Fruit fly (Drosophila melanogaster) whole organism, embryonic: ENCODE measurements around the gene Spc105R.
A peak's percentile ranks its signal among the peaks of the same experiment; 100 is the strongest.

Experiments used
- Abd-B ChIP-seq: fragments of 200-800 bp; sonication (Bioruptor generic); optimal IDR thresholded peaks from 2 replicates; lab custom pipeline; 2018; ENCODE audit warnings: missing biosample characterization, mild to moderate bottlenecking, missing genetic modification characterization, moderate library complexity
- Asciz ChIP-seq: fragments of 200-800 bp; sonication (Bioruptor generic); optimal IDR thresholded peaks from 2 replicates; lab custom pipeline; 2017; ENCODE audit warnings: missing biosample characterization, mild to moderate bottlenecking, missing genetic modification characterization, missing genetic modification reagents
- Bteb2 ChIP-seq: fragments of 200-800 bp; sonication (Bioruptor generic); optimal IDR thresholded peaks from 2 replicates; lab custom pipeline; 2016; ENCODE audit warnings: missing biosample characterization, missing genetic modification characterization
- CG11696 ChIP-seq: fragments of 200-800 bp; sonication (Bioruptor generic); IDR thresholded peaks from 2 replicates; pipeline ENCODE4 v1.3.6; 2022; ENCODE audit warnings: missing biosample characterization, missing genetic modification characterization
- CG12104 ChIP-seq: fragments of 200-800 bp; sonication (Bioruptor generic); optimal IDR thresholded peaks from 3 replicates; lab custom pipeline; 2016; ENCODE audit warnings: missing biosample characterization, missing genetic modification characterization
- CG14441 ChIP-seq: fragments of 200-800 bp; sonication (Bioruptor generic); IDR thresholded peaks from 2 replicates; pipeline ENCODE4 v1.3.6; 2022; ENCODE audit warnings: missing biosample characterization, missing genetic modification characterization
- CG16813 ChIP-seq: fragments of 200-800 bp; sonication (Bioruptor generic); IDR thresholded peaks from 3 replicates; pipeline ENCODE4 v1.3.6; 2022; ENCODE audit warnings: missing biosample characterization, missing genetic modification characterization; ENCODE audit not compliant: partially characterized antibody
- CG30020 ChIP-seq: fragments of 200-800 bp; optimal IDR thresholded peaks from 2 replicates; lab custom pipeline; 2019; ENCODE audit warnings: missing biosample characterization, mild to moderate bottlenecking, missing genetic modification characterization, moderate library complexity
- CG3065 ChIP-seq: fragments of 200-800 bp; sonication (Bioruptor generic); optimal IDR thresholded peaks from 2 replicates; lab custom pipeline; 2016; ENCODE audit warnings: missing biosample characterization, missing genetic modification characterization
- CG3163 ChIP-seq: fragments of 200-800 bp; sonication (Bioruptor generic); optimal IDR thresholded peaks from 3 replicates; lab custom pipeline; 2016; ENCODE audit warnings: missing biosample characterization, missing genetic modification characterization
- CG3838 ChIP-seq: fragments of 200-800 bp; sonication (Bioruptor generic); optimal IDR thresholded peaks from 3 replicates; lab custom pipeline; 2016; ENCODE audit warnings: missing biosample characterization, missing genetic modification characterization
- CG5180 ChIP-seq: fragments of 200-800 bp; sonication (Bioruptor generic); optimal IDR thresholded peaks from 3 replicates; lab custom pipeline; 2017; ENCODE audit warnings: missing biosample characterization, missing genetic modification characterization, mild to moderate bottlenecking, moderate library complexity, missing genetic modification reagents
- CG6854 ChIP-seq: fragments of 200-800 bp; sonication (Bioruptor generic); optimal IDR thresholded peaks from 3 replicates; lab custom pipeline; 2017; ENCODE audit warnings: missing biosample characterization, mild to moderate bottlenecking, missing genetic modification characterization
- CG7357 ChIP-seq: fragments of 200-800 bp; sonication (Bioruptor generic); IDR thresholded peaks from 3 replicates; pipeline ENCODE4 v1.3.6; 2022; ENCODE audit warnings: missing biosample characterization, missing genetic modification characterization
- CG8359 ChIP-seq: fragments of 200-800 bp; sonication (Bioruptor generic); optimal IDR thresholded peaks from 2 replicates; lab custom pipeline; 2017; ENCODE audit warnings: missing biosample characterization, mild to moderate bottlenecking, missing genetic modification characterization, borderline replicate concordance
- CG9876 ChIP-seq: fragments of 200-800 bp; sonication (Bioruptor generic); optimal IDR thresholded peaks from 2 replicates; lab custom pipeline; 2016; ENCODE audit warnings: missing biosample characterization, missing genetic modification characterization
- Doc2 ChIP-seq: fragments of 200-800 bp; sonication (Bioruptor generic); IDR thresholded peaks from 2 replicates; pipeline ENCODE4 v1.3.6; 2022; ENCODE audit warnings: missing biosample characterization, missing genetic modification characterization
- Elba2 ChIP-seq: fragments of 200-800 bp; sonication (Bioruptor generic); optimal IDR thresholded peaks from 3 replicates; lab custom pipeline; 2016; ENCODE audit warnings: missing biosample characterization, missing genetic modification characterization
- HLHmδ ChIP-seq: fragments of 200-800 bp; sonication (Bioruptor generic); optimal IDR thresholded peaks from 2 replicates; lab custom pipeline; 2018; ENCODE audit warnings: missing biosample characterization, mild to moderate bottlenecking, missing genetic modification characterization, moderate library complexity
- HmgD ChIP-seq: fragments of 200-800 bp; sonication (Bioruptor generic); optimal IDR thresholded peaks from 3 replicates; lab custom pipeline; 2016; ENCODE audit warnings: missing biosample characterization, missing genetic modification characterization
- Hr51 ChIP-seq, 2 experiments: fragments of 200-800 bp; sonication (Bioruptor generic); optimal IDR thresholded peaks; 2 replicates in 1 of 2; 3 replicates in 1 of 2; lab custom pipeline; 2016 to 2018; ENCODE audit warnings: missing biosample characterization in 2 of 2, missing genetic modification characterization in 2 of 2, mild to moderate bottlenecking in 1 of 2, moderate library complexity in 1 of 2
- Max ChIP-seq: fragments of 200-800 bp; sonication (Bioruptor generic); optimal IDR thresholded peaks from 2 replicates; lab custom pipeline; 2016; ENCODE audit warnings: missing biosample characterization, mild to moderate bottlenecking, missing genetic modification characterization
- Mes4 ChIP-seq: fragments of 200-800 bp; sonication (Bioruptor generic); optimal IDR thresholded peaks from 2 replicates; lab custom pipeline; 2016; ENCODE audit warnings: missing biosample characterization, missing genetic modification characterization
- NfI ChIP-seq: fragments of 200-800 bp; sonication (Bioruptor generic); optimal IDR thresholded peaks from 3 replicates; lab custom pipeline; 2018; ENCODE audit warnings: missing biosample characterization, mild to moderate bottlenecking, missing genetic modification characterization, moderate library complexity
- Tbp ChIP-seq: fragments of >200 bp; optimal IDR thresholded peaks from 2 replicates; lab custom pipeline; 2018; ENCODE audit warnings: missing biosample characterization, missing genetic modification characterization
- Trl ChIP-seq, 3 experiments: fragments of >200 bp in 2 of 3; fragments of 200-800 bp in 1 of 3; sonication (Bioruptor generic) in 1 of 3; optimal IDR thresholded peaks; 2 replicates in 1 of 3; 3 replicates in 2 of 3; lab custom pipeline; 2016 to 2017; ENCODE audit warnings: missing biosample characterization in 1 of 3, missing genetic modification characterization in 1 of 3
- Xrp1 ChIP-seq: fragments of 200-800 bp; sonication (Bioruptor generic); IDR thresholded peaks from 2 replicates; pipeline ENCODE4 v1.3.6; 2022; ENCODE audit warnings: missing biosample characterization, missing genetic modification characterization
- YL-1 ChIP-seq: fragments of 200-800 bp; sonication (Bioruptor generic); optimal IDR thresholded peaks from 3 replicates; lab custom pipeline; 2017; ENCODE audit warnings: missing biosample characterization, mild to moderate bottlenecking, missing genetic modification characterization
- ato ChIP-seq: fragments of 200-800 bp; sonication (Bioruptor generic); IDR thresholded peaks from 2 replicates; pipeline ENCODE4 v1.3.6; 2022; ENCODE audit warnings: missing biosample characterization, missing genetic modification characterization; ENCODE audit not compliant: partially characterized antibody
- bbx ChIP-seq: fragments of 200-800 bp; sonication (Bioruptor generic); IDR thresholded peaks from 2 replicates; pipeline ENCODE4 v1.3.6; 2022; ENCODE audit warnings: missing biosample characterization, missing genetic modification characterization; ENCODE audit not compliant: partially characterized antibody
- chif ChIP-seq, 2 experiments: fragments of 200-800 bp; sonication (Bioruptor generic); optimal IDR thresholded peaks; 3 replicates each; lab custom pipeline; 2016; ENCODE audit warnings: missing biosample characterization in 2 of 2, missing genetic modification characterization in 2 of 2
- crc ChIP-seq: fragments of 200-800 bp; sonication (Bioruptor generic); optimal IDR thresholded peaks from 2 replicates; lab custom pipeline; 2016; ENCODE audit warnings: missing biosample characterization, missing genetic modification characterization
- dan ChIP-seq: fragments of 200-800 bp; sonication (Bioruptor generic); IDR thresholded peaks from 2 replicates; pipeline ENCODE4 v1.3.6; 2022; ENCODE audit warnings: missing biosample characterization, missing genetic modification characterization
- dimm ChIP-seq: fragments of 200-800 bp; sonication (Bioruptor generic); IDR thresholded peaks from 2 replicates; pipeline ENCODE4 v1.3.6; 2022; ENCODE audit warnings: missing biosample characterization, missing genetic modification characterization
- gcm ChIP-seq: fragments of 200-800 bp; sonication (Bioruptor generic); optimal IDR thresholded peaks from 2 replicates; lab custom pipeline; 2019; ENCODE audit warnings: missing biosample characterization, mild to moderate bottlenecking, missing genetic modification characterization, moderate library complexity
- hb ChIP-seq: fragments of 200-800 bp; sonication (Bioruptor generic); IDR thresholded peaks from 3 replicates; pipeline ENCODE4 v1.3.6; 2022; ENCODE audit warnings: missing biosample characterization, missing genetic modification characterization; ENCODE audit not compliant: partially characterized antibody
- jigr1 ChIP-seq: fragments of 200-800 bp; sonication (Bioruptor generic); IDR thresholded peaks from 3 replicates; pipeline ENCODE4 v1.3.6; 2022; ENCODE audit warnings: missing biosample characterization, missing genetic modification characterization
- klu ChIP-seq: fragments of 200-800 bp; sonication (Bioruptor generic); IDR thresholded peaks from 2 replicates; pipeline ENCODE4 v1.3.6; 2022; ENCODE audit warnings: missing biosample characterization, missing genetic modification characterization
- lab ChIP-seq: fragments of 200-800 bp; sonication (Bioruptor generic); optimal IDR thresholded peaks from 3 replicates; lab custom pipeline; 2017; ENCODE audit warnings: missing biosample characterization, missing genetic modification characterization, mild to moderate bottlenecking, moderate library complexity, missing genetic modification reagents
- maf-S ChIP-seq: fragments of 200-800 bp; sonication (Bioruptor generic); optimal IDR thresholded peaks from 2 replicates; lab custom pipeline; 2016; ENCODE audit warnings: missing biosample characterization, missing genetic modification characterization
- org-1 ChIP-seq: fragments of 200-800 bp; sonication (Bioruptor generic); optimal IDR thresholded peaks from 2 replicates; lab custom pipeline; 2017; ENCODE audit warnings: missing biosample characterization, missing genetic modification characterization
- pzg ChIP-seq: fragments of 200-800 bp; sonication (Bioruptor generic); optimal IDR thresholded peaks from 3 replicates; lab custom pipeline; 2018; ENCODE audit warnings: missing biosample characterization, mild to moderate bottlenecking, missing genetic modification characterization, moderate library complexity
- rib ChIP-seq: fragments of 200-800 bp; sonication (Bioruptor generic); IDR thresholded peaks from 2 replicates; pipeline ENCODE4 v1.3.6; 2022; ENCODE audit warnings: missing biosample characterization, missing genetic modification characterization
- run ChIP-seq: fragments of 200-800 bp; sonication (Bioruptor generic); optimal IDR thresholded peaks from 3 replicates; lab custom pipeline; 2018; ENCODE audit warnings: missing biosample characterization, mild to moderate bottlenecking, missing genetic modification characterization
- sc ChIP-seq, 3 experiments: fragments of >200 bp in 2 of 3; fragments of 200-800 bp in 1 of 3; sonication (Bioruptor generic) in 1 of 3; optimal IDR thresholded peaks; 2 replicates in 2 of 3; 3 replicates in 1 of 3; lab custom pipeline; 2017; ENCODE audit warnings: mild to moderate bottlenecking in 1 of 3, missing biosample characterization in 1 of 3, missing genetic modification characterization in 1 of 3, missing genetic modification reagents in 1 of 3
- tgo ChIP-seq: fragments of 200-800 bp; sonication (Bioruptor generic); IDR thresholded peaks from 3 replicates; pipeline ENCODE4 v1.3.6; 2022; ENCODE audit warnings: missing biosample characterization, missing genetic modification characterization
- wor ChIP-seq: fragments of 200-800 bp; sonication (Bioruptor generic); IDR thresholded peaks from 2 replicates; pipeline ENCODE4 v1.3.6; 2022; ENCODE audit warnings: missing biosample characterization, missing genetic modification characterization
- zen ChIP-seq: fragments of 200-800 bp; sonication (Bioruptor generic); optimal IDR thresholded peaks from 3 replicates; lab custom pipeline; 2018; ENCODE audit warnings: missing biosample characterization, mild to moderate bottlenecking, missing genetic modification characterization, moderate library complexity
- zen2 ChIP-seq: fragments of 200-800 bp; sonication (Bioruptor generic); IDR thresholded peaks from 3 replicates; pipeline ENCODE4 v1.3.6; 2022; ENCODE audit warnings: missing biosample characterization, missing genetic modification characterization; ENCODE audit not compliant: partially characterized antibody

Gene Spc105R

DNA sequence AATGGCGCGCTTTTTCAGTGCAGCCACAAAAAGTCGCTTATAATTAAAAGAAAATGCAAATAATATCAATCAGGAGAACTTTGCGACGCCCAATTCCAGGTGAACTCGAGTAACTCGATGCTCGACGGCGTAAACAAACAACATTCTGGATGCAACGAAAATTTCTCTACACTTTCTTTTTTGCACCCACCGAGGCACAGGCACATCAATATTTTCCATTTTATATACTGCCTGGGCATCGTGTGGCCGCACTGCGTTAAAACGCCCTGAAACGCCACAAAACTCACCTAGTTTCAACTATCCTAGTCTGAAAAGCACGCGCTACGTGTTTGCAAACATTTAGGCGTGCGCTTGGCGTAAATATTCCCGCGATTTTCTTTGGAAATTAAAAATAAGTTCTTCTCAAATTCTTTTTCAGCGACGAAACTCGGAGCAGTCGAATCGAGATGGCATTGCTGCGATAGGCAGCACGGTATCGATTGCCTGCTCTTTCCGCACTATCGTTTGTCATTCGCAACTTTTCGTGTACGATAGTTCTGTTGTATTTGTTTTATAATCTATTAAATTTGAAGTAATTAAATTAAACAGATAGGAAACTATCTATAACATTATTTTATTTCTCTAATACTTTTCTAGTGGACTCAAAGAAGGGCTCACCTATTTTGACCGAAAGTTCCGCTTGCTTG lies 14.3 kb upstream of the Spc105R start, which contains the start of gene Pcif1 (continued):
- TF ChIP-seq run (no peak), maf-S (GFP tag; lab: Kevin White, UChicago) (no peak), HmgD (GFP tag; lab: Kevin White, UChicago) (peak; percentile 22), Tbp (GFP tag; lab: Kevin White, UChicago) (no peak), CG3838 (no peak), hb (GFP tag; lab: Robert Waterston, UW) (peak; percentile 98), CG14441 (GFP tag; lab: Robert Waterston, UW) (peak; percentile 28; the same call in 1 of the 2 replicates), dimm (GFP tag; lab: Robert Waterston, UW) (no peak), NfI (GFP tag; lab: Kevin White, UChicago) (no peak), CG16813 (peak; percentile 99), CG8359 (GFP tag; lab: Kevin White, UChicago) (no peak), gcm (GFP tag; lab: Kevin White, UChicago) (no peak), CG7357 (no peak), HLHmδ (peak; percentile 42), klu (GFP tag; lab: Robert Waterston, UW) (no peak), zen2 (GFP tag; lab: Robert Waterston, UW) (peak; percentile 99), Max (GFP tag; lab: Kevin White, UChicago) (no peak), chif (GFP tag; optimal IDR thresholded peaks at IDR 0.05; lab: Kevin White, UChicago) (no peak), CG3163 (GFP tag; lab: Kevin White, UChicago) (no peak), Abd-B (GFP tag; lab: Kevin White, UChicago) (no peak), tgo (GFP tag; lab: Robert Waterston, UW) (no peak), Elba2 (GFP tag; lab: Kevin White, UChicago) (no peak), org-1 (no peak), Asciz (no peak), CG5180 (GFP tag; lab: Kevin White, UChicago) (no peak), dan (GFP tag; lab: Robert Waterston, UW) (no peak), CG12104 (GFP tag; lab: Kevin White, UChicago) (no peak), Mes4 (no peak), Bteb2 (GFP tag; lab: Kevin White, UChicago) (no peak), pzg (peak; percentile 81), sc (optimal IDR thresholded peaks at IDR 0.05; lab: Kevin White, UChicago) (no peak), sc (GFP tag; optimal IDR thresholded peaks at IDR 0.05; lab: Kevin White, UChicago) (no peak), CG30020 (tag; lab: Kevin White, UChicago) (peak; percentile 62), jigr1 (no peak), Trl (optimal IDR thresholded peaks at IDR 0.05; lab: Kevin White, UChicago) (no peak), Trl (GFP tag; optimal IDR thresholded peaks at IDR 0.05; lab: Kevin White, UChicago) (no peak), CG11696 (no peak), CG6854 (GFP tag; lab: Kevin White, UChicago) (peak; percentile 37), bbx (GFP tag; lab: Robert Waterston, UW) (peak; percentile 100), zen (no peak), crc (GFP tag; lab: Kevin White, UChicago) (no peak), Xrp1 (peak; percentile 18; the same call in 1 of the 2 replicates), Doc2 (GFP tag; lab: Robert Waterston, UW) (no peak), ato (GFP tag; lab: Robert Waterston, UW) (peak; percentile 99), lab (no peak), CG3065 (GFP tag; lab: Kevin White, UChicago) (no peak), YL-1 (peak; percentile 62), rib (GFP tag; lab: Robert Waterston, UW) (peak; percentile 50; the same call in 1 of the 2 replicates), CG9876 (GFP tag; lab: Kevin White, UChicago) (no peak), wor (GFP tag; lab: Robert Waterston, UW) (no peak), Hr51 (GFP tag; optimal IDR thresholded peaks at IDR 0.05; lab: Kevin White, UChicago) (no peak)
